Worm (Caenorhabditis elegans): ENCODE results near the gene lgc-40.

The lgc-40 gene

DNA sequence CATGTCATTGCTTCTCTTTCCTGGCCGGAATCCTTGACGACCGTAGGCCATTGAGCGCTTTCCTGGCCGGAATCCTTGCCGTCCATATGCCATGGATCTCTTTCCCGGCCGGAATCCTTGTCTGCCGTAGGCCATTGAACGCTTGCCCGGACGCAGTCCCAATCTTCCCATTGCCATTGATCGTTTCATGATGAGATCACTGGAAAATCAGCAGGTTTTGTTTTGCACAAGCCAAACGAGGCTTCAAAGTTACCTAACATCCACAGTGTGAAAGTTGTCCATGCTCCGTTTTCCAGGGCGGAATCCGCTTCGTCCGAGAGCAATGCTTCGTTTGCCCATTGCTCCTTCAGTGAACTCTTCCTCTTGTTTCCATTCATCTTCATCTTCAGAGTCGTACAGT, 15.8 kb upstream of the lgc-40 start:
- no peak for TF ChIP-seq nhr-237 (tag; optimal IDR thresholded peaks at IDR 0.05)
- no peak for TF ChIP-seq cnd-1 (tag; optimal IDR thresholded peaks at IDR 0.05)
- TF ChIP-seq nhr-28 (tag; optimal IDR thresholded peaks at IDR 0.05), result no peak
- no peak for TF ChIP-seq lsy-2 (tag; optimal IDR thresholded peaks at IDR 0.05)
- no peak for TF ChIP-seq pha-4 (tag; optimal IDR thresholded peaks at IDR 0.05)
- TF ChIP-seq nhr-12 (tag; optimal IDR thresholded peaks at IDR 0.05), result no peak
- TF ChIP-seq snpc-4 (tag; optimal IDR thresholded peaks at IDR 0.05), result no peak
- no peak for TF ChIP-seq blmp-1 (tag; optimal IDR thresholded peaks at IDR 0.05)
- TF ChIP-seq lin-13 (tag; optimal IDR thresholded peaks at IDR 0.05), result no peak
- TF ChIP-seq nhr-2 (tag; optimal IDR thresholded peaks at IDR 0.05), result no peak
- TF ChIP-seq tbx-8 (GFP tag; optimal IDR thresholded peaks at IDR 0.05), result no peak
- no peak for TF ChIP-seq sem-2 (GFP tag; optimal IDR thresholded peaks at IDR 0.05)
- no peak for TF ChIP-seq mab-5 (tag; optimal IDR thresholded peaks at IDR 0.05)
- no peak for TF ChIP-seq mep-1 (tag; optimal IDR thresholded peaks at IDR 0.05)
- TF ChIP-seq drap-1 (GFP tag; optimal IDR thresholded peaks at IDR 0.05), result no peak
- TF ChIP-seq zip-8 (tag; optimal IDR thresholded peaks at IDR 0.05), result no peak
- no peak for TF ChIP-seq ceh-43 (GFP tag; optimal IDR thresholded peaks at IDR 0.05)
- no peak for TF ChIP-seq sptf-1 (tag; optimal IDR thresholded peaks at IDR 0.05)

DNA sequence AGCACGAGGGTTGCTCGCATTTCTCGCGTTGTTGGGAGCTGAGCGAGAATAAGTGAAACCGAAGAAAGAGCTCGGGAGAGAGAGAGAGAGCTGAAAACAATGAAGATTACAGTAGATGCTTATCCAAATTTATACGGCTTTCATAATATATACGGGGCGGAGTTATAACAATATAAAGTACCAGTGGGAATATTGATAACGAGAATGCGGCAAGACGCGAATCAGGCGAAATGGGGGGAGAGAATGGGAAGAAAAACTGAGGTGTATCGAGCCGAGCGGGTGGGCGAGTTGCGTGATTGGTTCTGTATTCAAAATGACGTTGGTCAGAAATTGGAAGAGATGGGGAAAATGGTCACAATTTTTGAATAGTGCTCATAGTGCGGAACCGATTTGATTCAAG, 15.2 kb upstream of the lgc-40 start, which contains the start of gene nlp-2:
TSS of gene nlp-2 (minus strand) at position 101 of the 400 bp plus-strand sequence.
- no peak for TF ChIP-seq tbx-8 (GFP tag; optimal IDR thresholded peaks at IDR 0.05)
- no peak for TF ChIP-seq nhr-237 (tag; optimal IDR thresholded peaks at IDR 0.05)
- TF ChIP-seq nhr-2 (tag; optimal IDR thresholded peaks at IDR 0.05), result no peak
- no peak for TF ChIP-seq ztf-11 (tag; optimal IDR thresholded peaks at IDR 0.05)

DNA sequence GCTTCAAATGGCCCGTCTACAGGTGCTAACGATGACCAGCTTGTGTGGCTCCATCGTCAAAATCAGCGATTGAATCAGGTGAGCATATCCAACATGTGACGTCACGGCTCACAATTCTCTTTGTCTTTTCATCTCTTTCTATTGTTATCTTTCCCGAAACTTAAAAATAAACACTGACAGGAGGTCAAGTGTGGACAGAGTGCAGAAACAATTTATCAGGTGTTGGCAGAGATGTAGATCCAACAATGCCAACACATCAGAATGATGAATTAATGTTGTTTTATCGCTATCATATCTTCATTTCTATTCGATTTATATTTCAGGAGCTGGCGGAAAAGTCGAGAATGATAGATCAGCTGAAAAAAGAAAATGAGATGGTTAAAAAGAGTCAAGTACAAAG, 11.9 kb upstream of the lgc-40 start:
- TF ChIP-seq unc-120 (tag; optimal IDR thresholded peaks at IDR 0.05; ENCODE audit: poor library complexity, severe bottlenecking) (peak; percentile 16), mep-1 (tag; optimal IDR thresholded peaks at IDR 0.05) (no peak), hlh-1 (tag; optimal IDR thresholded peaks at IDR 0.05) (no peak), nhr-12 (tag; optimal IDR thresholded peaks at IDR 0.05) (no peak), unc-62 (GFP tag; optimal IDR thresholded peaks at IDR 0.05) (peak; percentile 80)

DNA sequence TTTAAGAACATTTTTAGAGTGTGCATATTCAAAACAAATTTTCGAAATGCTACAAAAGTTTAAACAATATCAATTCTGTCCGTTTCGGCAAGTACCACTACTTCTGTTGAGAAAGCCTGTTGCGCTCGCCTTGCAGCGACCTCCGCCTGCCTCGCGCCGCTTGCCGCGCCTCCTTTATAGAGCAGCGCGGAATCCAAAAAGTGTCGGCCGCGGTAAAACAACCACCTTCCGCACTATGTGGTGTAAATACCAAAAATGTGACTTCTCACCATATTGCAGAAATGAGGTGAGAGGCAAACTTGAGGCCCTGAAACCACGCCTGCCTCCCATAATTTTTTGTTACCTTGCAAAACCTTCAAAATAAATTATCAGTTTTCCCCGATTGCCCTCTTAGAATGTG, 7.0 kb upstream of the lgc-40 start:
- TF ChIP-seq elt-1 (tag; optimal IDR thresholded peaks at IDR 0.05; ENCODE audit: borderline replicate concordance, insufficient read depth), result no peak
- TF ChIP-seq ceh-43 (GFP tag; optimal IDR thresholded peaks at IDR 0.05), result no peak
- no peak for TF ChIP-seq blmp-1 (tag; optimal IDR thresholded peaks at IDR 0.05)
- TF ChIP-seq M03D4.4 (tag; optimal IDR thresholded peaks at IDR 0.05), result no peak
- no peak for TF ChIP-seq ceh-39 (tag; optimal IDR thresholded peaks at IDR 0.05)
- TF ChIP-seq zip-8 (tag; optimal IDR thresholded peaks at IDR 0.05), result no peak
- TF ChIP-seq nhr-2 (tag; optimal IDR thresholded peaks at IDR 0.05), result no peak
- TF ChIP-seq ceh-83 (GFP tag; optimal IDR thresholded peaks at IDR 0.05), result no peak
- no peak for TF ChIP-seq ham-2 (GFP tag; optimal IDR thresholded peaks at IDR 0.05)
- no peak for TF ChIP-seq lsy-2 (tag; optimal IDR thresholded peaks at IDR 0.05)
- no peak for TF ChIP-seq mep-1 (tag; optimal IDR thresholded peaks at IDR 0.05)
- no peak for TF ChIP-seq ces-1 (GFP tag; optimal IDR thresholded peaks at IDR 0.05)
- TF ChIP-seq nhr-28 (tag; optimal IDR thresholded peaks at IDR 0.05), result no peak
- TF ChIP-seq ztf-11 (tag; optimal IDR thresholded peaks at IDR 0.05), result no peak
- TF ChIP-seq nhr-76 (tag; optimal IDR thresholded peaks at IDR 0.05), result no peak
- no peak for TF ChIP-seq pha-4 (tag; optimal IDR thresholded peaks at IDR 0.05)

DNA sequence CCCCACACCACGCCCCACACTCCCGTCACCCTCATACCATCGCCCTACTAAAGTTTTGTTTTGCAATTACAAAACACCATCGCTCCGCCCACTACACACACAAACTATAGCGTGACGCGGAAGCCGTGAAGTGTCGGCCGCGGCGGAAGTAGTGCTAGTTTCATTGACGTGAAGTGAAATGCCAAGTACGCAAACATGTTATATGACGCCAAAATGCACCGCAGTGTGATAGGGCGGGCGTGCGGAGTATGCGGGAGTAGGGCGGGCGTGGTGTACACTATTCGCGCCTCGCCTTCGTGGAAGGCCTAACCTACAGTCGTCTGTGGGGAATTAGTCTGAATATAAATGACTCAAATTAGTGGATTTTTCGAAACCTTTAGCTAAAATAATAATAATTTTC, 3.0 kb downstream of the lgc-40 start:
- TF ChIP-seq sptf-1 (tag; optimal IDR thresholded peaks at IDR 0.05), result no peak
- no peak for TF ChIP-seq ztf-11 (tag; optimal IDR thresholded peaks at IDR 0.05)
- TF ChIP-seq pha-4 (tag; optimal IDR thresholded peaks at IDR 0.05), result no peak
- no peak for TF ChIP-seq nhr-237 (tag; optimal IDR thresholded peaks at IDR 0.05)
- no peak for TF ChIP-seq drap-1 (GFP tag; optimal IDR thresholded peaks at IDR 0.05)
- TF ChIP-seq ces-1 (GFP tag; optimal IDR thresholded peaks at IDR 0.05), result no peak
- no peak for TF ChIP-seq bed-3 (GFP tag; optimal IDR thresholded peaks at IDR 0.05)
- TF ChIP-seq cnd-1 (tag; optimal IDR thresholded peaks at IDR 0.05), result no peak

DNA sequence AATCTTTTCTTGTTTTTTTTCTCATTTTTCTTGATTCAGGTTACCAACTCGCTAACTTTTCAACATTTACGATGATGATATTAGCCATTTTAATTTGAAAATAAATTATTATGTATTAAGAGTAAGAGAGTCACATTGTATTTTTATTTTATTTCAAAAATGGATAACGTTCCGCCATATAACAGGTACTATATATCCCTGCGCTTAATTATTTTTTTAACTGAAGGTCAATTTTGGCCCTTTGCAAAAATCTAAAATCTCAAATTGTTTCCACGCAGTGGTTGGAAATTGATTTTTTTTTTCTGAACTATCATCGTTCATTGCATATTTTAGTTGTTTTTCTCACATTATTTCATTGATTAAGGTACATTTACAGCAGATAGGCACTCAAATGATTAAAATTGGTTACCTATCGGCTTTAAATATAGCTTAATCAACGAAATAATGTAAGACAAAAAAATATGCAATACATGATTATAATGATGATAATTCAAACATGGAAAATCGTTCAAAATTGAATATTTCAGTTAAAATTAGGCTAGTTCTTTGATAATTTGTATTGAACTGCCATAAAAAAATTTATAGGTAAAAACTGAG, 4.9 kb downstream of the lgc-40 start:
- TF ChIP-seq nhr-76 (tag; optimal IDR thresholded peaks at IDR 0.05), result no peak
- TF ChIP-seq lin-32 (GFP tag; optimal IDR thresholded peaks at IDR 0.05), result no peak
- no peak for TF ChIP-seq tbx-8 (GFP tag; optimal IDR thresholded peaks at IDR 0.05)
- TF ChIP-seq nhr-237 (tag; optimal IDR thresholded peaks at IDR 0.05), result peak; percentile 61

All from whole organism, mixed stage, embryonic.